Worm (Caenorhabditis elegans) whole organism, L4 larva: Measurements from ENCODE around the gene rgs-5.

Experiments
- D1046.2 ChIP-seq: fragments of 200-800 bp; sonication (Bioruptor generic); IDR thresholded peaks from 2 replicates; pipeline ENCODE4 v1.3.6; 2022; ENCODE audit warnings: missing genetic modification characterization, missing compliant biosample characterization
- F37D6.2 ChIP-seq: sonication (generic microtip); optimal IDR thresholded peaks from 2 replicates; lab custom pipeline; 2016; ENCODE audit warnings: mild to moderate bottlenecking, missing genetic modification characterization, missing compliant biosample characterization
- F49E8.2 ChIP-seq: sonication (generic microtip); optimal IDR thresholded peaks from 2 replicates; lab custom pipeline; 2016; ENCODE audit warnings: missing compliant biosample characterization, mild to moderate bottlenecking, missing genetic modification characterization, borderline replicate concordance
- T26A8.4 ChIP-seq: fragments of 200-800 bp; sonication (Bioruptor generic); IDR thresholded peaks from 2 replicates; pipeline ENCODE4 v1.3.6; 2022; ENCODE audit warnings: missing genetic modification characterization, missing compliant biosample characterization
- Y5F2A.4 ChIP-seq: fragments of 200-800 bp; sonication (Bioruptor generic); optimal IDR thresholded peaks from 2 replicates; lab custom pipeline; 2018; ENCODE audit warnings: mild to moderate bottlenecking, missing genetic modification characterization, missing compliant biosample characterization
- aha-1 ChIP-seq: fragments of 150-350 bp; peaks from one replicate; lab custom pipeline; 2014; ENCODE audit warnings: missing biosample characterization, missing genetic modification characterization
- aly-2 ChIP-seq: sonication (generic microtip); optimal IDR thresholded peaks from 2 replicates; lab custom pipeline; 2018; ENCODE audit warnings: missing biosample characterization, missing genetic modification characterization
- ama-1 ChIP-seq: fragments of 150-350 bp; optimal IDR thresholded peaks from 2 replicates; lab custom pipeline; 2014; ENCODE audit warnings: inconsistent platforms, mixed read lengths
- ceh-20 ChIP-seq: fragments of 200-800 bp; sonication (Bioruptor generic); IDR thresholded peaks from 2 replicates; pipeline ENCODE4 v1.3.6; 2022; ENCODE audit warnings: missing genetic modification reagents, missing genetic modification characterization, missing compliant biosample characterization
- ceh-28 ChIP-seq: fragments of 150-350 bp; optimal IDR thresholded peaks from 2 replicates; lab custom pipeline; 2014; ENCODE audit warnings: missing biosample characterization, missing genetic modification reagents, missing genetic modification characterization
- ceh-44 ChIP-seq: fragments of 200-800 bp; sonication (Bioruptor generic); IDR thresholded peaks from 2 replicates; pipeline ENCODE4 v1.3.6; 2022; ENCODE audit warnings: missing genetic modification reagents, missing genetic modification characterization, missing compliant biosample characterization
- ceh-82 ChIP-seq: sonication (generic microtip); optimal IDR thresholded peaks from 2 replicates; lab custom pipeline; 2017; ENCODE audit warnings: missing biosample characterization, missing genetic modification characterization
- ces-1 ChIP-seq: fragments of 150-350 bp; sonication (generic microtip); optimal IDR thresholded peaks from 4 replicates; lab custom pipeline; 2014; ENCODE audit warnings: missing biosample characterization, missing genetic modification reagents, missing genetic modification characterization
- ctbp-1 ChIP-seq: fragments of 200-800 bp; sonication (Bioruptor generic); IDR thresholded peaks from 2 replicates; pipeline ENCODE4 v1.3.6; 2022; ENCODE audit warnings: missing genetic modification reagents, missing genetic modification characterization, missing compliant biosample characterization
- daf-16 ChIP-seq, 3 experiments: sonication (generic microtip); optimal IDR thresholded peaks; 2 replicates each; lab custom pipeline; 2016 to 2017; ENCODE audit warnings: missing genetic modification characterization in 3 of 3, missing genetic modification reagents in 3 of 3, mild to moderate bottlenecking in 2 of 3, missing compliant biosample characterization in 2 of 3, missing biosample characterization in 1 of 3, moderate library complexity in 1 of 3
- daf-8 ChIP-seq: fragments of 200-800 bp; sonication (Bioruptor generic); IDR thresholded peaks from 2 replicates; pipeline ENCODE4 v1.3.6; 2022; ENCODE audit warnings: missing genetic modification characterization, missing compliant biosample characterization
- dmd-6 ChIP-seq: fragments of 200-800 bp; sonication (Bioruptor generic); IDR thresholded peaks from 2 replicates; pipeline ENCODE4 v1.3.6; 2022; ENCODE audit warnings: missing genetic modification reagents, missing genetic modification characterization, missing compliant biosample characterization
- dmd-9 ChIP-seq: fragments of 200-800 bp; sonication (Bioruptor generic); IDR thresholded peaks from 2 replicates; pipeline ENCODE4 v1.3.6; 2022; ENCODE audit warnings: missing genetic modification reagents, missing genetic modification characterization, missing compliant biosample characterization
- dpl-1 ChIP-seq: fragments of 150-350 bp; optimal IDR thresholded peaks from 2 replicates; lab custom pipeline; 2014; ENCODE audit warnings: missing biosample characterization, missing genetic modification reagents, missing genetic modification characterization
- dve-1 ChIP-seq: sonication (generic microtip); optimal IDR thresholded peaks from 2 replicates; lab custom pipeline; 2017; ENCODE audit warnings: antibody characterized with exemption, mild to moderate bottlenecking, missing genetic modification characterization, missing compliant biosample characterization; ENCODE audit not compliant: insufficient read depth
- egl-27 ChIP-seq: sonication (generic microtip); optimal IDR thresholded peaks from 3 replicates; lab custom pipeline; 2017; ENCODE audit warnings: missing biosample characterization, missing genetic modification reagents, missing genetic modification characterization
- fkh-10 ChIP-seq: fragments of 150-350 bp; optimal IDR thresholded peaks from 2 replicates; lab custom pipeline; 2014; ENCODE audit warnings: missing biosample characterization, missing genetic modification reagents, missing genetic modification characterization
- fos-1 ChIP-seq: fragments of 150-350 bp; optimal IDR thresholded peaks from 2 replicates; lab custom pipeline; 2014; ENCODE audit warnings: missing biosample characterization, missing genetic modification characterization
- hif-1 ChIP-seq, 2 experiments: sonication (generic microtip); optimal IDR thresholded peaks; 2 replicates each; lab custom pipeline; 2016 to 2017; ENCODE audit warnings: missing compliant biosample characterization in 2 of 2, missing genetic modification characterization in 2 of 2, missing genetic modification reagents in 2 of 2, missing genotype in 2 of 2, mild to moderate bottlenecking in 1 of 2
- hlh-11 ChIP-seq: fragments of 200-800 bp; sonication (Bioruptor generic); optimal IDR thresholded peaks from 2 replicates; lab custom pipeline; 2018; ENCODE audit warnings: mild to moderate bottlenecking, missing genetic modification characterization, missing compliant biosample characterization
- hlh-30 ChIP-seq: sonication (generic microtip); optimal IDR thresholded peaks from 2 replicates; lab custom pipeline; 2017; ENCODE audit warnings: antibody characterized with exemption, mild to moderate bottlenecking, missing genetic modification characterization, missing compliant biosample characterization; ENCODE audit not compliant: insufficient read depth
- hmg-1.1 ChIP-seq: fragments of 200-800 bp; sonication (Bioruptor generic); IDR thresholded peaks from 2 replicates; pipeline ENCODE4 v1.3.6; 2022; ENCODE audit warnings: missing genetic modification reagents, missing genetic modification characterization, missing compliant biosample characterization
- lin-1 ChIP-seq: fragments of 200-800 bp; sonication (Bioruptor generic); IDR thresholded peaks from 2 replicates; pipeline ENCODE4 v1.3.6; 2022; ENCODE audit warnings: missing genetic modification reagents, missing genetic modification characterization, missing compliant biosample characterization
- lin-38 ChIP-seq: fragments of 200-800 bp; sonication (Bioruptor generic); IDR thresholded peaks from 2 replicates; pipeline ENCODE4 v1.3.6; 2022; ENCODE audit warnings: missing genetic modification reagents, missing genetic modification characterization, missing compliant biosample characterization
- lsy-2 ChIP-seq, 2 experiments: fragments of 150-350 bp in 1 of 2; sonication (generic microtip) in 1 of 2; optimal IDR thresholded peaks; 2 replicates each; lab custom pipeline; 2014 to 2017; ENCODE audit warnings: missing biosample characterization in 2 of 2, missing genetic modification characterization in 2 of 2
- madf-5 ChIP-seq, 2 experiments: fragments of 200-800 bp; sonication (Bioruptor generic); IDR thresholded peaks; 2 replicates each; pipeline ENCODE4 v1.3.6; 2022; ENCODE audit warnings: missing compliant biosample characterization in 2 of 2, missing genetic modification characterization in 2 of 2
- mdl-1 ChIP-seq, 2 experiments: fragments of 150-350 bp in 1 of 2; sonication (generic microtip) in 1 of 2; optimal IDR thresholded peaks; 2 replicates each; lab custom pipeline; 2014 to 2017; ENCODE audit warnings: missing biosample characterization in 2 of 2, missing genetic modification characterization in 2 of 2
- mep-1 ChIP-seq: fragments of 150-350 bp; sonication (generic microtip); optimal IDR thresholded peaks from 3 replicates; lab custom pipeline; 2014; ENCODE audit warnings: missing biosample characterization, missing genetic modification characterization
- mes-2 ChIP-seq: sonication (generic microtip); optimal IDR thresholded peaks from 2 replicates; lab custom pipeline; 2016; ENCODE audit warnings: missing genotype, mild to moderate bottlenecking, missing genetic modification characterization, missing compliant biosample characterization; ENCODE audit not compliant: poor library complexity, severe bottlenecking
- nhr-10 ChIP-seq: fragments of 150-350 bp; optimal IDR thresholded peaks from 2 replicates; lab custom pipeline; 2014; ENCODE audit warnings: missing biosample characterization, missing genetic modification characterization
- nhr-237 ChIP-seq: sonication (generic microtip); optimal IDR thresholded peaks from 2 replicates; lab custom pipeline; 2017; ENCODE audit warnings: missing biosample characterization, missing genetic modification characterization
- nhr-28 ChIP-seq: fragments of 150-350 bp; optimal IDR thresholded peaks from 2 replicates; lab custom pipeline; 2014; ENCODE audit warnings: missing biosample characterization, missing genetic modification characterization
- nhr-41 ChIP-seq: fragments of 200-800 bp; sonication (Bioruptor generic); IDR thresholded peaks from 2 replicates; pipeline ENCODE4 v1.3.6; 2022; ENCODE audit warnings: missing genetic modification reagents, missing genetic modification characterization, missing compliant biosample characterization
- nhr-6 ChIP-seq: fragments of 150-350 bp; optimal IDR thresholded peaks from 2 replicates; lab custom pipeline; 2014; ENCODE audit warnings: missing biosample characterization, missing genetic modification characterization
- pha-4 ChIP-seq, 2 experiments: fragments of 150-350 bp in 1 of 2; fragments of 200-800 bp in 1 of 2; sonication (Bioruptor generic) in 1 of 2; IDR thresholded peaks in 1 of 2; optimal IDR thresholded peaks in 1 of 2; 2 replicates each; pipeline versions ENCODE4 v1.3.6 to Lab custom; 2014 to 2022; ENCODE audit warnings: missing genetic modification characterization in 2 of 2, missing genetic modification reagents in 2 of 2, missing biosample characterization in 1 of 2, missing compliant biosample characterization in 1 of 2
- php-3 ChIP-seq: fragments of 200-800 bp; sonication (Bioruptor generic); IDR thresholded peaks from 2 replicates; pipeline ENCODE4 v1.3.6; 2022; ENCODE audit warnings: missing genetic modification reagents, missing genetic modification characterization, missing compliant biosample characterization
- rbr-2 ChIP-seq: sonication (generic microtip); optimal IDR thresholded peaks from 2 replicates; lab custom pipeline; 2016; ENCODE audit warnings: missing genotype, missing genetic modification characterization, missing compliant biosample characterization
- tra-1 ChIP-seq: fragments of 200-800 bp; sonication (Bioruptor generic); IDR thresholded peaks from 2 replicates; pipeline ENCODE4 v1.3.6; 2022; ENCODE audit warnings: missing genetic modification reagents, missing genetic modification characterization, missing compliant biosample characterization
- unc-130 ChIP-seq: sonication (generic microtip); optimal IDR thresholded peaks from 2 replicates; lab custom pipeline; 2016; ENCODE audit warnings: missing genetic modification reagents, missing genetic modification characterization, missing compliant biosample characterization
- zag-1 ChIP-seq: fragments of 150-350 bp; optimal IDR thresholded peaks from 2 replicates; lab custom pipeline; 2014; ENCODE audit warnings: missing biosample characterization, missing genetic modification characterization
- zip-2 ChIP-seq: fragments of 150-350 bp; optimal IDR thresholded peaks from 2 replicates; lab custom pipeline; 2014; ENCODE audit warnings: missing biosample characterization, missing genetic modification characterization
- ztf-7 ChIP-seq: fragments of 150-350 bp; optimal IDR thresholded peaks from 2 replicates; lab custom pipeline; 2014; ENCODE audit warnings: missing biosample characterization, missing genetic modification characterization

Gene rgs-5

ce11 chrIII:5683998-5684397 is 14.4 kb upstream of the rgs-5 start, which contains the start of gene rcan-1:
rcan-1 (minus strand) TSS chrIII:5684098.
- TF ChIP-seq F49E8.2 (tag; lab: Kevin White, UChicago) (no peak), nhr-41 (GFP tag; lab: Robert Waterston, UW) (no peak), hmg-1.1 (no peak), ceh-44 (GFP tag; lab: Robert Waterston, UW) (no peak), mep-1 (tag; lab: Kevin White, UChicago) (no peak), mdl-1 (tag; optimal IDR thresholded peaks at IDR 0.05; lab: Kevin White, UChicago) (no peak), tra-1 (no peak), D1046.2 (GFP tag; lab: Robert Waterston, UW) (no peak), unc-130 (GFP tag; lab: Kevin White, UChicago) (no peak), F37D6.2 (tag; lab: Kevin White, UChicago) (no peak), php-3 (GFP tag; lab: Robert Waterston, UW) (no peak), egl-27 (no peak), nhr-6 (tag; lab: Kevin White, UChicago) (no peak), lin-1 (no peak), mes-2 (tag; lab: Kevin White, UChicago) (no peak), zag-1 (no peak)

ce11 chrIII:5688246-5688645 is 10.1 kb upstream of the rgs-5 start:
- TF ChIP-seq hlh-11 (tag; lab: Kevin White, UChicago) (peak; percentile 52), pha-4 (GFP tag; IDR thresholded peaks at IDR 0.05; lab: Robert Waterston, UW) (no peak), pha-4 (tag; optimal IDR thresholded peaks at IDR 0.05; lab: Kevin White, UChicago) (peak; percentile 73), nhr-10 (tag; lab: Kevin White, UChicago) (no peak), mep-1 (tag; lab: Kevin White, UChicago) (peak; percentile 66), aly-2 (tag; lab: Kevin White, UChicago) (no peak), daf-16 (GFP tag; optimal IDR thresholded peaks at IDR 0.05; lab: Kevin White, UChicago) (no peak), daf-16 (tag; optimal IDR thresholded peaks at IDR 0.05; lab: Kevin White, UChicago) (peak; percentile 58), ctbp-1 (GFP tag; lab: Robert Waterston, UW) (peak; percentile 44; the same call in 1 of the 2 replicates), hlh-30 (tag; lab: Kevin White, UChicago) (peak; percentile 76), ceh-82 (tag; lab: Kevin White, UChicago) (no peak), ceh-28 (tag; lab: Kevin White, UChicago) (no peak), madf-5 (GFP tag; IDR thresholded peaks at IDR 0.05; lab: Robert Waterston, UW) (no peak), nhr-28 (peak; percentile 40), lsy-2 (tag; optimal IDR thresholded peaks at IDR 0.05; lab: Kevin White, UChicago) (peak in 1 of 2 experiments; percentile 64), ztf-7 (tag; lab: Kevin White, UChicago) (no peak), mdl-1 (tag; optimal IDR thresholded peaks at IDR 0.05; lab: Kevin White, UChicago) (peak in 1 of 2 experiments; percentile 51), lin-38 (no peak; the same call in 1 of the 2 replicates), ama-1 (lab: Kevin White, UChicago) (no peak), nhr-237 (tag; lab: Kevin White, UChicago) (no peak), mes-2 (tag; lab: Kevin White, UChicago) (peak; percentile 47), hif-1 (tag; optimal IDR thresholded peaks at IDR 0.05; lab: Kevin White, UChicago) (no peak), egl-27 (no peak), T26A8.4 (GFP tag; lab: Robert Waterston, UW) (peak; percentile 35; the same call in 1 of the 2 replicates), dpl-1 (GFP tag; lab: Kevin White, UChicago) (peak; percentile 30), dmd-9 (GFP tag; lab: Robert Waterston, UW) (no peak), dve-1 (tag; lab: Kevin White, UChicago) (peak; percentile 73), daf-8 (no peak), hmg-1.1 (peak; percentile 60; the same call in 1 of the 2 replicates), ceh-20 (GFP tag; lab: Robert Waterston, UW) (no peak), fos-1 (no peak), dmd-6 (peak; percentile 35; the same call in 1 of the 2 replicates), aha-1 (tag; lab: Kevin White, UChicago) (peak; percentile 4), ces-1 (no peak), zip-2 (tag; lab: Kevin White, UChicago) (no peak), Y5F2A.4 (GFP tag; lab: Kevin White, UChicago) (no peak), rbr-2 (tag; lab: Kevin White, UChicago) (peak; percentile 44), nhr-6 (tag; lab: Kevin White, UChicago) (no peak), fkh-10 (GFP tag; lab: Kevin White, UChicago) (peak; percentile 91)
